Fruit fly (Drosophila melanogaster) whole organism, wandering third instar larva: Measurements from ENCODE around the gene CG33721.

Experiments used
- CG32264 ChIP-seq: fragments of 200-800 bp; sonication (Bioruptor generic); optimal IDR thresholded peaks from 2 replicates; lab custom pipeline; 2016; ENCODE audit warnings: missing biosample characterization, missing genetic modification characterization
- CG9705 ChIP-seq: fragments of 200-800 bp; sonication (Bioruptor generic); optimal IDR thresholded peaks from 2 replicates; lab custom pipeline; 2018; ENCODE audit warnings: missing biosample characterization, mild to moderate bottlenecking, missing genetic modification characterization
- CrebA ChIP-seq: fragments of 200-800 bp; sonication (Bioruptor generic); optimal IDR thresholded peaks from 2 replicates; lab custom pipeline; 2016; ENCODE audit warnings: missing biosample characterization, mild to moderate bottlenecking, missing genetic modification characterization, borderline replicate concordance
- Dfd ChIP-seq: fragments of >200 bp; optimal IDR thresholded peaks from 2 replicates; lab custom pipeline; 2017; ENCODE audit warnings: missing biosample characterization, missing genetic modification characterization
- GATAd ChIP-seq: sonication (Bioruptor generic); optimal IDR thresholded peaks from 2 replicates; lab custom pipeline; 2016; ENCODE audit warnings: missing biosample characterization, missing genetic modification characterization
- HLH106 ChIP-seq: fragments of 200-800 bp; optimal IDR thresholded peaks from 3 replicates; lab custom pipeline; 2019; ENCODE audit warnings: missing biosample characterization, mild to moderate bottlenecking, missing genetic modification characterization, moderate library complexity
- Hr78 ChIP-seq: fragments of >200 bp; optimal IDR thresholded peaks from 2 replicates; lab custom pipeline; 2017; ENCODE audit warnings: missing biosample characterization, missing genetic modification characterization
- Hr83 ChIP-seq: fragments of 200-300 bp; sonication (Bioruptor generic); optimal IDR thresholded peaks from 2 replicates; lab custom pipeline; 2016; ENCODE audit warnings: missing biosample characterization, mild to moderate bottlenecking, missing genetic modification characterization, moderate library complexity; ENCODE audit not compliant: poor library complexity, severe bottlenecking
- Jra ChIP-seq: sonication (Bioruptor generic); optimal IDR thresholded peaks from 2 replicates; lab custom pipeline; 2016; ENCODE audit warnings: missing biosample characterization, missing genetic modification characterization
- Mio ChIP-seq: sonication (Bioruptor generic); optimal IDR thresholded peaks from 2 replicates; lab custom pipeline; 2016; ENCODE audit warnings: missing biosample characterization, missing genetic modification characterization
- Myc ChIP-seq: fragments of >200 bp; optimal IDR thresholded peaks from 2 replicates; lab custom pipeline; 2017
- OdsH ChIP-seq: fragments of 200-800 bp; sonication (Bioruptor generic); optimal IDR thresholded peaks from 2 replicates; lab custom pipeline; 2016; ENCODE audit warnings: missing biosample characterization, mild to moderate bottlenecking, missing genetic modification characterization
- Sp1 ChIP-seq: fragments of 200-800 bp; sonication (Bioruptor generic); optimal IDR thresholded peaks from 3 replicates; lab custom pipeline; 2019; ENCODE audit warnings: missing biosample characterization, mild to moderate bottlenecking, missing genetic modification characterization, moderate library complexity
- Vsx2 ChIP-seq: fragments of 200-300, 225-300 bp; sonication (Bioruptor generic); optimal IDR thresholded peaks from 2 replicates; lab custom pipeline; 2018; ENCODE audit warnings: missing biosample characterization, missing genetic modification characterization; ENCODE audit not compliant: partially characterized antibody
- br ChIP-seq: fragments of 200-800 bp; sonication (Bioruptor generic); optimal IDR thresholded peaks from 2 replicates; lab custom pipeline; 2016; ENCODE audit warnings: missing biosample characterization, missing genetic modification characterization
- brk ChIP-seq: fragments of 200-800 bp; sonication (Bioruptor generic); optimal IDR thresholded peaks from 2 replicates; lab custom pipeline; 2016; ENCODE audit warnings: missing biosample characterization, mild to moderate bottlenecking, missing genetic modification characterization
- dl ChIP-seq, 2 experiments: fragments of 175-275, 200-275 bp in 1 of 2; fragments of 200-275 bp in 1 of 2; sonication (Bioruptor generic); optimal IDR thresholded peaks; lab custom pipeline; 2018; ENCODE audit warnings: mild to moderate bottlenecking in 2 of 2, missing biosample characterization in 2 of 2, missing genetic modification characterization in 2 of 2, moderate library complexity in 2 of 2; ENCODE audit not compliant: partially characterized antibody in 2 of 2, insufficient read depth in 1 of 2
- dmrt93B ChIP-seq: fragments of 200-800 bp; sonication (Bioruptor generic); optimal IDR thresholded peaks from 2 replicates; lab custom pipeline; 2018; ENCODE audit warnings: missing biosample characterization, mild to moderate bottlenecking, missing genetic modification characterization
- dsf ChIP-seq: sonication (Bioruptor generic); optimal IDR thresholded peaks from 2 replicates; lab custom pipeline; 2016; ENCODE audit warnings: missing biosample characterization, missing genetic modification characterization, borderline replicate concordance
- ey ChIP-seq: fragments of 200-800 bp; sonication (Bioruptor generic); optimal IDR thresholded peaks from 2 replicates; lab custom pipeline; 2016; ENCODE audit warnings: missing biosample characterization, missing genetic modification characterization
- foxo ChIP-seq, 2 experiments: fragments of 200-800 bp; sonication (Bioruptor generic); optimal IDR thresholded peaks; 2 replicates in 1 of 2; 3 replicates in 1 of 2; lab custom pipeline; 2016 to 2017; ENCODE audit warnings: missing biosample characterization in 2 of 2, missing genetic modification characterization in 2 of 2
- fru ChIP-seq: fragments of 200-800 bp; sonication (Bioruptor generic); optimal IDR thresholded peaks from 3 replicates; lab custom pipeline; 2016; ENCODE audit warnings: missing biosample characterization, mild to moderate bottlenecking, missing genetic modification characterization
- h ChIP-seq: fragments of 200-800 bp; sonication (Bioruptor generic); optimal IDR thresholded peaks from 3 replicates; lab custom pipeline; 2016; ENCODE audit warnings: missing biosample characterization, mild to moderate bottlenecking, missing genetic modification characterization
- jim ChIP-seq: fragments of 175-275, 200-325 bp; sonication (Bioruptor generic); optimal IDR thresholded peaks from 2 replicates; lab custom pipeline; 2016; ENCODE audit warnings: missing biosample characterization, mild to moderate bottlenecking, missing genetic modification characterization
- lola ChIP-seq: fragments of >200 bp; optimal IDR thresholded peaks from 2 replicates; lab custom pipeline; 2017; ENCODE audit warnings: missing biosample characterization, missing genetic modification characterization
- pan ChIP-seq: fragments of >200 bp; optimal IDR thresholded peaks from 2 replicates; lab custom pipeline; 2017
- psq ChIP-seq: fragments of 200-800 bp; sonication (Bioruptor generic); optimal IDR thresholded peaks from 3 replicates; lab custom pipeline; 2017; ENCODE audit warnings: missing biosample characterization, mild to moderate bottlenecking, missing genetic modification characterization, moderate library complexity
- rgr ChIP-seq: fragments of 200-800 bp; sonication (Bioruptor generic); optimal IDR thresholded peaks from 3 replicates; lab custom pipeline; 2016; ENCODE audit warnings: missing biosample characterization, mild to moderate bottlenecking, missing genetic modification characterization
- sage ChIP-seq: fragments of 200-800 bp; sonication (Bioruptor generic); optimal IDR thresholded peaks from 2 replicates; lab custom pipeline; 2016; ENCODE audit warnings: missing biosample characterization, mild to moderate bottlenecking, missing genetic modification characterization
- sv ChIP-seq: fragments of 200-800 bp; sonication (Bioruptor generic); optimal IDR thresholded peaks from 3 replicates; lab custom pipeline; 2016; ENCODE audit warnings: missing biosample characterization, missing genetic modification characterization
- tai ChIP-seq: sonication (Bioruptor generic); optimal IDR thresholded peaks from 2 replicates; lab custom pipeline; 2016; ENCODE audit warnings: missing biosample characterization, missing genetic modification characterization
- usp ChIP-seq: fragments of >200 bp; optimal IDR thresholded peaks from 2 replicates; lab custom pipeline; 2017; ENCODE audit warnings: missing biosample characterization, missing genetic modification characterization
- woc ChIP-seq: sonication (Bioruptor generic); optimal IDR thresholded peaks from 2 replicates; lab custom pipeline; 2016; ENCODE audit warnings: missing biosample characterization, mild to moderate bottlenecking, missing genetic modification characterization

CG33721 gene

DNA sequence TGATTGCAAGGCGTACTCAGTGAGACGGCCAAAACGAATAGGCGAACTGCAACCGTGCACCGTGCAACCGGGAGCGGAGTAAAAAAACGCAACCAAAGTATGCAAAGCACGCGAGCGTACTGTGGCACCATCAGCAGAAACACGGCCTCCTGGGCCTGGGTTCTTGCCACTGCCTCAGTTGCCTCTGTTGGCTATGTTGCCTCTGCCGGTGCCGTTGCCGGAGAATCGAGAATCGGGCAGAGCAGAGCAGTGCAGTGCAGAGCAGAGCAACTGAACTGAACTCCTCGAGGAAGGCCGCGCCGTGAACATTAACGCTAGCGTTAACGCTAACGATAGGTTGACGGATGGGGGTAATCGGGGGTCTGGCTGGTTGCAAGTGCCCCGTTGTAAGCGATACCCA is 6.9 kb upstream of the CG33721 start, which contains the start of gene CG34377:
CG34377 (minus strand) TSS at position 101 of the 400 bp plus-strand sequence.
- TF ChIP-seq jim (GFP tag; lab: Kevin White, UChicago) = no peak
- no peak for TF ChIP-seq sage (GFP tag; lab: Kevin White, UChicago)
- no peak for TF ChIP-seq Mio (GFP tag; lab: Kevin White, UChicago)
- no peak for TF ChIP-seq Hr83 (GFP tag; lab: Kevin White, UChicago)
- no peak for TF ChIP-seq Sp1 (GFP tag; lab: Kevin White, UChicago)
- no peak for TF ChIP-seq Jra (GFP tag; lab: Kevin White, UChicago)
- no peak for TF ChIP-seq dl (GFP tag; optimal IDR thresholded peaks at IDR 0.05; lab: Kevin White, UChicago; ENCODE audit: insufficient read depth in 1 of 2, partially characterized antibody in 2 of 2)
- TF ChIP-seq Hr78 = no peak
- no peak for TF ChIP-seq CrebA (GFP tag; lab: Kevin White, UChicago)
- TF ChIP-seq ey (GFP tag; lab: Kevin White, UChicago) = no peak
- no peak for TF ChIP-seq sv (GFP tag; lab: Kevin White, UChicago)
- TF ChIP-seq tai (GFP tag; lab: Kevin White, UChicago) = no peak
- no peak for TF ChIP-seq CG32264 (GFP tag; lab: Kevin White, UChicago)

DNA sequence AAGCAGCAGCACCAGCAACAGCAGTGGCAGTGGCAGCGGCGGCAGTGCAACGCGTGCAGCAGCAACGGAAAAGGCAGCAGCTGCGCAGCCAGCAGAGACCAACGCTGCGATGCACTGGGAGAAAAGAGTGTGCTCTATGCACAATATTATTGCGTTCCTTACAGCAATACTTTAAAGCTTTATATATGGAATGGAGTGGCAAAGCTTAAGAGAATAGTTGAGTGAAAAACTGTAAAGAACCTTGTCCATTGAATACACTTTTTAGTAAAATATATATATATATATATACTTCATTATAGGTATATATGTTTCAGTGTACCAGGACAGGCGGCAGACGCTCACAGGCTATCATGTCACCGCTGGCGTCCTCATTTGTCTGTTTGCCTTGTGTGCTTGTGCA is 6.1 kb upstream of the CG33721 start:
- TF ChIP-seq h (peak; percentile 20), psq (GFP tag; lab: Kevin White, UChicago) (peak; percentile 42), dmrt93B (peak; percentile 15), sage (GFP tag; lab: Kevin White, UChicago) (no peak), sv (GFP tag; lab: Kevin White, UChicago) (no peak), Mio (GFP tag; lab: Kevin White, UChicago) (no peak), foxo (GFP tag; optimal IDR thresholded peaks at IDR 0.05; lab: Kevin White, UChicago) (peak in 1 of 2 experiments; percentile 35), GATAd (GFP tag; lab: Kevin White, UChicago) (no peak), fru (peak; percentile 12), woc (GFP tag; lab: Kevin White, UChicago) (no peak), Hr83 (GFP tag; lab: Kevin White, UChicago) (no peak), HLH106 (tag; lab: Kevin White, UChicago) (peak; percentile 44), rgr (peak; percentile 19), Sp1 (GFP tag; lab: Kevin White, UChicago) (peak; percentile 22)

DNA sequence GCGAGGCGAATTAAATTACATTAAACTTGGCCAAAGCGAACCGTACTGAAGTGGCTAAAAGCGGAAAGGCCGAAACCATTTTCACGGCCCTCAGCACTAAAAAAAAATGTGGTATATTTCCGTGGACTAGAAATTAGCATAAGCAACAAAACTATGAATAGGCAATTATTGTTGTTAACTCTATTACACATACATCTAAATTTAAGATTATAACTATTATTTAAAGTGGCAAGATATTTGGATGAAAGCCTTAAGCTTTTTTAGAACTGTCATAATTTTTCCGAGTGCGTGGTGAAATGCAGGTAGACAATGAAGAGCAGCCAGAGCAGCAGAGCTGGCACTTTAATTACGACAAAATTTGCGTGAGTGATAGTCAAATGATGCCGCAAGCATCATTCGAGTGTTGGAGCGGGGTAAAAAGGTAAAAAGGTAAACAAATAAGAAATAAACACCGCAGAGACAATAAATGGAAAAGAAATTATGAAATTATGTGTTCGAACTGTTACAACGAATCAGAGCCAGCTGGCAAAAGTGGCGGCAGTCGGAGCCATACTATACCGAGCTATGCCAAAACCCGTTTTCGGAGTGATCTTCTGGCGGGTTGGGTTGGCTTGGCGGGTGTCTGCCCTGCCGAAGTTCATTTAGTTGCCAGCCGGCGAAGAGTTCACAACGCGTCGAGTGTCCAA is 2.1 kb upstream of the CG33721 start, which contains the start of gene CG7080:
CG7080 (plus strand) TSS at position 636 of the 686 bp plus-strand sequence.
- TF ChIP-seq Hr78 = no peak
- no peak for TF ChIP-seq CG9705
- TF ChIP-seq sage (GFP tag; lab: Kevin White, UChicago) = no peak
- no peak for TF ChIP-seq Dfd (GFP tag; lab: Kevin White, UChicago)
- TF ChIP-seq h = peak; percentile 1
- TF ChIP-seq Myc (lab: Kevin White, UChicago) = no peak

DNA sequence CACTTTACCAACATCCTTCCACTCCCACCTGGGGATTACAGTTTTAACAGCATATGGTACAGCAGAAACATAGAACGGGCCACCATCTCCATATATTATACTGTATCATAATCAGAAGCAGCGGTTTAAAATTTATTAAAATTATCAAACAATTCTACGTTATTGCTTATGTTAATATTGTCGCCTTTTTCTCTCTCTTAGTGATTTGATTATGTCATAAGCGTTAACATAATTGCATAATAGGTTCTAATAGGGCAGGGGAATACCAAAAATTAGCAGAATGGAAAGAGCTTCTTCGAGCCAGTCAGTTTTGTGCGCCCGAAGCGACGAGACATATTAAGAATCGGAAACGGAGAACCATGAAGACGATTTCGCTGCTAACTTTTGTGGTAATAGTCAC is 822 bp downstream of the CG33721 start, which contains the start of gene CG13862:
CG13862 (plus strand) TSS at position 301 of the 400 bp plus-strand sequence.
- TF ChIP-seq ey (GFP tag; lab: Kevin White, UChicago) (no peak), sage (GFP tag; lab: Kevin White, UChicago) (no peak), brk (GFP tag; lab: Kevin White, UChicago) (no peak), CrebA (GFP tag; lab: Kevin White, UChicago) (no peak), woc (GFP tag; lab: Kevin White, UChicago) (no peak), h (no peak), pan (lab: Kevin White, UChicago) (no peak), HLH106 (tag; lab: Kevin White, UChicago) (no peak), Jra (GFP tag; lab: Kevin White, UChicago) (no peak), lola (GFP tag; lab: Kevin White, UChicago) (no peak), Vsx2 (GFP tag; lab: Kevin White, UChicago) (no peak)

DNA sequence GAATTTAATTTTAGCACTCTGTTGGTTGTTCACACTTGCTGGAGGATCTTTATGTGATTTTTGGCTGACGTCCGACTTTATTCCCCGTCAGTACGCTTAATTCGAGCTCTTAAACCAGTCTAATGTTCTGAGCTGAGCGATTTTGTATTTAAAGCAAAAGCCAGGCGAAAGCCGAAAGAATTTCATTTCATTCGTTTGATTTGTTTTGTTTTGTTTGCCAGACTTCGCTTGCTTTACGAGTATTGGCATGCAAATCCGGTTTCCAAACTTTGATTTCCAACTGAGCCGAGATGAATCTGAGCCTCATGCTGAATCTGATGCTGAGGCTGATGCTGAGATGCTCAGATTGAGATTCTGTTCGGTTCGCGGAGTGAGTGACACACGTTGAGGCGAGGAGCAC is 3.2 kb downstream of the CG33721 start, which contains the start of gene CG5391:
CG5391 (minus strand) TSS at position 101 of the 400 bp plus-strand sequence.
- TF ChIP-seq brk (GFP tag; lab: Kevin White, UChicago) (no peak), foxo (GFP tag; optimal IDR thresholded peaks at IDR 0.05; lab: Kevin White, UChicago) (no peak), CG9705 (no peak), HLH106 (tag; lab: Kevin White, UChicago) (no peak), dsf (GFP tag; lab: Kevin White, UChicago) (no peak), OdsH (no peak), usp (no peak), CrebA (GFP tag; lab: Kevin White, UChicago) (no peak), br (GFP tag; lab: Kevin White, UChicago) (no peak)
